Fruit fly (Drosophila melanogaster): ENCODE data around the gene CG6638.

CG6638 gene

DNA sequence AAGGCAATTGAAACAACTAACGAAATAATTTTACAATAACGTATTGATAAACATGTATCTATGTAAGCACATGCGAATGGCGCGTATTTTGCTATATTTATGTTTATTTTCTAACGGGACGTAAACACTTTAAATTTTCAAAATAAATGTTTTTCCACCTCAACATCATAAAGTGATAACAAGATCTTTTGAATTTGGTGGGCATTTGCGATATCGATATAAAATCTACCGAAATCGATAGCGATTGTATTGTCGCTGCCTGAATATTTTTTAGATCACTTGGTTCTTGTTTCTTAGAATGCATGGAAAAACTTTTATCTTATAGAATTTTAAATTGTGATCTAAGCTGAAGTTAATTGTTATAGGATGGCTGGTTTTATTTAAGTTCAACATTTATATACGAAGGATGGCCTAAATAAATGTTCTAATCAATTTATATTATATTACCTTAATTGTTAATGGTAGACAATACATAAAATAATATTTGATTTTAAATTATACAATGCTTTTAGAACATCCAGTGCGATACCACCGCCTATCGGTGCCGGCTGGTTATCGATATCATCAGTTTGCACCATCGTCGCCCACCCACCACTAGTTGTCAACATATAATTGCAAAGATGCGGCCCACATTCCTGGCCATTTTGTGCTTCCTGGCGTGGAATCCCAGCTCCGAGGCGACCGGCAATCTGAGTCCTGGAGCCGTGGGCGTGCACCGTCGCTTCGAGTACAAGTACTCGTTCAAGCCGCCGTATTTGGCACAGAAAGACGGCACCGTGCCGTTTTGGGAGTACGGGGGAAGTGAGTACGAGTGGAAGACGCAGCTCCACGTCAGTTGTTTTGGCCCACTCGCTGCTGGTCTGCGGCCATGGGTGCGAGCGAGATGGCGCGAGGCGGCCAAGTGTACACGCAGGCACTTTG lies 41.2 kb downstream of the CG6638 start, which contains the start of gene ergic53 (continued):
- TF ChIP-seq bowl (GFP tag; IDR thresholded peaks at IDR 0.05) = no peak
- TF ChIP-seq dm (GFP tag; optimal IDR thresholded peaks at IDR 0.05) = no peak
- TF ChIP-seq Sry-δ (GFP tag; optimal IDR thresholded peaks at IDR 0.05) = peak; percentile 79
- no peak for TF ChIP-seq CG13624 (GFP tag; optimal IDR thresholded peaks at IDR 0.05)
- no peak for TF ChIP-seq CG11085 (GFP tag; IDR thresholded peaks at IDR 0.05)
- TF ChIP-seq pan (optimal IDR thresholded peaks at IDR 0.05) = no peak
- peak in 1 of 2 experiments; percentile 18 for TF ChIP-seq pan (GFP tag; optimal IDR thresholded peaks at IDR 0.05 in 1 of 2, IDR thresholded peaks at IDR 0.05 in 1 of 2)
- TF ChIP-seq vfl (GFP tag; optimal IDR thresholded peaks at IDR 0.05) = no peak
- peak; percentile 56 for TF ChIP-seq Fer1 (GFP tag; optimal IDR thresholded peaks at IDR 0.05)
- no peak for TF ChIP-seq HHEX (GFP tag; optimal IDR thresholded peaks at IDR 0.05)
- TF ChIP-seq CG34224 (GFP tag; IDR thresholded peaks at IDR 0.05; ENCODE audit: partially characterized antibody) = peak; percentile 77
- no peak for TF ChIP-seq CG31365 (tag; optimal IDR thresholded peaks at IDR 0.05)
- no peak for TF ChIP-seq fd64A (GFP tag; optimal IDR thresholded peaks at IDR 0.05)
- TF ChIP-seq pho (GFP tag; optimal IDR thresholded peaks at IDR 0.05) = no peak
- TF ChIP-seq gsb-n (tag; optimal IDR thresholded peaks at IDR 0.05) = no peak
- TF ChIP-seq CG8089 (GFP tag; optimal IDR thresholded peaks at IDR 0.05) = no peak
- TF ChIP-seq CG17361 (GFP tag; IDR thresholded peaks at IDR 0.05) = peak; percentile 59; the same call in 2 of the 3 replicates
- TF ChIP-seq odd (GFP tag; optimal IDR thresholded peaks at IDR 0.05) = no peak
- TF ChIP-seq CG7357 (GFP tag; IDR thresholded peaks at IDR 0.05) = no peak
- TF ChIP-seq CG8924 (tag; optimal IDR thresholded peaks at IDR 0.05) = peak; percentile 43
- peak; percentile 56 for TF ChIP-seq inv (GFP tag; IDR thresholded peaks at IDR 0.05; ENCODE audit: partially characterized antibody)
- no peak for TF ChIP-seq fd96Cb (tag; optimal IDR thresholded peaks at IDR 0.05)
- no peak for TF ChIP-seq gro (GFP tag; optimal IDR thresholded peaks at IDR 0.05)
- TF ChIP-seq knrl (GFP tag; IDR thresholded peaks at IDR 0.05; ENCODE audit: partially characterized antibody) = peak; percentile 66; the same call in 2 of the 3 replicates
- no peak for TF ChIP-seq Deaf1 (tag; optimal IDR thresholded peaks at IDR 0.05)
- TF ChIP-seq CG9609 (GFP tag; optimal IDR thresholded peaks at IDR 0.05) = no peak
- no peak for TF ChIP-seq pita (GFP tag; optimal IDR thresholded peaks at IDR 0.05)
- TF ChIP-seq GATAe (GFP tag; conservative IDR thresholded peaks at IDR 0.05) = no peak
- TF ChIP-seq Sox102F (GFP tag; optimal IDR thresholded peaks at IDR 0.05) = no peak
- TF ChIP-seq CG7839 (tag; optimal IDR thresholded peaks at IDR 0.05) = no peak
- TF ChIP-seq Bgb (GFP tag; IDR thresholded peaks at IDR 0.05; ENCODE audit: partially characterized antibody) = peak; percentile 77
- TF ChIP-seq CG6254 (GFP tag; optimal IDR thresholded peaks at IDR 0.05) = no peak
- no peak for TF ChIP-seq B-H2 (GFP tag; optimal IDR thresholded peaks at IDR 0.05)
- TF ChIP-seq CG4404 (GFP tag; IDR thresholded peaks at IDR 0.05) = no peak
- no peak for TF ChIP-seq ase (GFP tag; IDR thresholded peaks at IDR 0.05)
- peak; percentile 27 for TF ChIP-seq lbe (GFP tag; optimal IDR thresholded peaks at IDR 0.05)
- TF ChIP-seq CG1602 (GFP tag; optimal IDR thresholded peaks at IDR 0.05) = no peak
- no peak for TF ChIP-seq tgo (GFP tag; IDR thresholded peaks at IDR 0.05)
- TF ChIP-seq hth (optimal IDR thresholded peaks at IDR 0.05) = no peak
- no peak for TF ChIP-seq CG10209 (GFP tag; optimal IDR thresholded peaks at IDR 0.05)
- TF ChIP-seq Atf3 (GFP tag; optimal IDR thresholded peaks at IDR 0.05) = no peak
- TF ChIP-seq CG13287 (GFP tag; IDR thresholded peaks at IDR 0.05; ENCODE audit: partially characterized antibody) = peak; percentile 76
- TF ChIP-seq Bdp1 (GFP tag; optimal IDR thresholded peaks at IDR 0.05) = no peak
- TF ChIP-seq CG11456 (GFP tag; IDR thresholded peaks at IDR 0.05) = no peak
- TF ChIP-seq ara (GFP tag; IDR thresholded peaks at IDR 0.05) = no peak
- TF ChIP-seq psq (GFP tag; optimal IDR thresholded peaks at IDR 0.05) = no peak
- no peak for TF ChIP-seq gfzf (GFP tag; optimal IDR thresholded peaks at IDR 0.05)
- no peak for TF ChIP-seq Atf-2 (GFP tag; optimal IDR thresholded peaks at IDR 0.05)
- TF ChIP-seq CHES-1-like (GFP tag; optimal IDR thresholded peaks at IDR 0.05) = peak; percentile 58
- no peak for TF ChIP-seq da (GFP tag; optimal IDR thresholded peaks at IDR 0.05)
